Worm (Caenorhabditis elegans) whole organism, midembryonic: ENCODE measurements around the gene C50H2.4.

Experiments used
- T22C8.4 ChIP-seq: fragments of 200-800 bp; sonication (Bioruptor generic); IDR thresholded peaks from 2 replicates; pipeline ENCODE4 v1.3.6; 2022; ENCODE audit warnings: missing genetic modification characterization, missing compliant biosample characterization
- cog-1 ChIP-seq: sonication (generic microtip); optimal IDR thresholded peaks from 2 replicates; lab custom pipeline; 2016; ENCODE audit warnings: missing genetic modification characterization, missing compliant biosample characterization
- flt-1 ChIP-seq: fragments of 200-800 bp; sonication (Bioruptor generic); IDR thresholded peaks from 2 replicates; pipeline ENCODE4 v1.3.6; 2022; ENCODE audit warnings: missing genetic modification characterization, missing compliant biosample characterization
- klf-2 ChIP-seq: fragments of 200-800 bp; sonication (Bioruptor generic); conservative IDR thresholded peaks from 2 replicates; pipeline ENCODE4 v1.3.6; 2022; ENCODE audit warnings: missing genetic modification reagents, missing genetic modification characterization, missing compliant biosample characterization
- ref-1 ChIP-seq: fragments of 200-800 bp; sonication (Bioruptor generic); conservative IDR thresholded peaks from 2 replicates; pipeline ENCODE4 v1.3.6; 2022; ENCODE audit warnings: missing genetic modification reagents, missing genetic modification characterization, missing compliant biosample characterization
- tab-1 ChIP-seq: fragments of 200-800 bp; sonication (Bioruptor generic); IDR thresholded peaks from 2 replicates; pipeline ENCODE4 v1.3.6; 2022; ENCODE audit warnings: missing genetic modification characterization, missing compliant biosample characterization
- ztf-23 ChIP-seq: fragments of 200-800 bp; sonication (Bioruptor generic); IDR thresholded peaks from 2 replicates; pipeline ENCODE4 v1.3.6; 2022; ENCODE audit warnings: missing genetic modification reagents, missing genetic modification characterization, missing compliant biosample characterization
- ztf-29 ChIP-seq: fragments of 200-800 bp; sonication (Bioruptor generic); IDR thresholded peaks from 2 replicates; pipeline ENCODE4 v1.3.6; 2022; ENCODE audit warnings: missing genetic modification reagents, missing genetic modification characterization, missing compliant biosample characterization

DNA sequence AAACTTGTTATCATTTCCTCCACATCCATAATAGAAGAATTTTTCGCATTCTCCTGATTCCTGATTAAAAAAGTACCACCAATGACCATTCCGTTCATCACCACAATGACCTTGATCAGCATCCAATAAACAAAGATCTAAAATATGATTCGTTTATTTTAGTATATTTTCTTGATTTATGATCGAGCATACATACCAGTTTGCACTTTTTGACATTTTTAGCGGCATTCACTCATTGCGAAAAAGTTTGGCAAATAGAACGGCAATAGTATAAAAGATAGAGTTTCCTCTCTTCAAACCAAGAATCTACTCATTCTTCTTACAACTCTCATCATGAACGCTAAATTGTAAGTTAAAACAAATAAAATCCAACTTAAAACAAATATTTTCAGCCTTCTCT lies 2.9 kb upstream of the C50H2.4 start, which contains the start of gene fipr-10:
- TF ChIP-seq ref-1 (GFP tag; lab: Robert Waterston, UW) (no peak), klf-2 (no peak), ztf-23 (GFP tag; lab: Robert Waterston, UW) (no peak), flt-1 (GFP tag; lab: Robert Waterston, UW) (no peak), tab-1 (GFP tag; lab: Robert Waterston, UW) (no peak), T22C8.4 (GFP tag; lab: Robert Waterston, UW) (no peak), cog-1 (tag; lab: Kevin White, UChicago) (no peak), ztf-29 (no peak)
